Worm (Caenorhabditis elegans) whole organism, L4 larva: ENCODE results near the gene srv-10.

ENCODE experiments used
- D1046.2 ChIP-seq: fragments of 200-800 bp; sonication (Bioruptor generic); IDR thresholded peaks from 2 replicates; pipeline ENCODE4 v1.3.6; 2022; ENCODE audit warnings: missing genetic modification characterization, missing compliant biosample characterization
- F26F4.8 ChIP-seq: fragments of 200-800 bp; sonication (Bioruptor generic); conservative IDR thresholded peaks from 2 replicates; pipeline ENCODE4 v1.3.6; 2022; ENCODE audit warnings: missing genetic modification characterization, missing compliant biosample characterization
- F44E2.7 ChIP-seq: fragments of 200-800 bp; sonication (Bioruptor generic); IDR thresholded peaks from 2 replicates; pipeline ENCODE4 v2.1.2; 2022; ENCODE audit warnings: missing genetic modification characterization, missing compliant biosample characterization
- R02D3.7 ChIP-seq: fragments of 150-350 bp; sonication (generic microtip); optimal IDR thresholded peaks from 3 replicates; lab custom pipeline; 2014; ENCODE audit warnings: missing biosample characterization, missing genetic modification characterization
- T26A8.4 ChIP-seq: fragments of 200-800 bp; sonication (Bioruptor generic); IDR thresholded peaks from 2 replicates; pipeline ENCODE4 v1.3.6; 2022; ENCODE audit warnings: missing genetic modification characterization, missing compliant biosample characterization
- Y105C5A.15 ChIP-seq: fragments of 200-800 bp; sonication (Bioruptor generic); IDR thresholded peaks from 2 replicates; pipeline ENCODE4 v1.3.6; 2022; ENCODE audit warnings: missing genetic modification characterization, missing compliant biosample characterization
- Y48G9A.11 ChIP-seq: fragments of 200-800 bp; sonication (Bioruptor generic); IDR thresholded peaks from 2 replicates; pipeline ENCODE4 v1.3.6; 2022; ENCODE audit warnings: missing genetic modification reagents, missing genetic modification characterization, missing compliant biosample characterization
- Y75B8A.6 ChIP-seq: fragments of 200-800 bp; sonication (Bioruptor generic); IDR thresholded peaks from 2 replicates; pipeline ENCODE4 v1.3.6; 2022; ENCODE audit warnings: missing genetic modification reagents, missing genetic modification characterization, missing compliant biosample characterization
- ZK546.5 ChIP-seq, 2 experiments: sonication (generic microtip); optimal IDR thresholded peaks; 2 replicates each; lab custom pipeline; 2017; ENCODE audit warnings: missing biosample characterization in 2 of 2, missing genetic modification characterization in 2 of 2
- aha-1 ChIP-seq: fragments of 150-350 bp; peaks from one replicate; lab custom pipeline; 2014; ENCODE audit warnings: missing biosample characterization, missing genetic modification characterization
- arid-1 ChIP-seq: fragments of 200-800 bp; sonication (Bioruptor generic); conservative IDR thresholded peaks from 2 replicates; pipeline ENCODE4 v1.3.6; 2022; ENCODE audit warnings: missing genetic modification reagents, missing genetic modification characterization, missing compliant biosample characterization
- ceh-28 ChIP-seq: fragments of 150-350 bp; optimal IDR thresholded peaks from 2 replicates; lab custom pipeline; 2014; ENCODE audit warnings: missing biosample characterization, missing genetic modification reagents, missing genetic modification characterization
- ceh-44 ChIP-seq: fragments of 200-800 bp; sonication (Bioruptor generic); IDR thresholded peaks from 2 replicates; pipeline ENCODE4 v1.3.6; 2022; ENCODE audit warnings: missing genetic modification reagents, missing genetic modification characterization, missing compliant biosample characterization
- ctbp-1 ChIP-seq: fragments of 200-800 bp; sonication (Bioruptor generic); IDR thresholded peaks from 2 replicates; pipeline ENCODE4 v1.3.6; 2022; ENCODE audit warnings: missing genetic modification reagents, missing genetic modification characterization, missing compliant biosample characterization
- daf-16 ChIP-seq, 3 experiments: sonication (generic microtip); optimal IDR thresholded peaks; 2 replicates each; lab custom pipeline; 2016 to 2017; ENCODE audit warnings: missing genetic modification characterization in 3 of 3, missing genetic modification reagents in 3 of 3, mild to moderate bottlenecking in 2 of 3, missing compliant biosample characterization in 2 of 3, missing biosample characterization in 1 of 3, moderate library complexity in 1 of 3
- daf-8 ChIP-seq: fragments of 200-800 bp; sonication (Bioruptor generic); IDR thresholded peaks from 2 replicates; pipeline ENCODE4 v1.3.6; 2022; ENCODE audit warnings: missing genetic modification characterization, missing compliant biosample characterization
- dmd-6 ChIP-seq: fragments of 200-800 bp; sonication (Bioruptor generic); IDR thresholded peaks from 2 replicates; pipeline ENCODE4 v1.3.6; 2022; ENCODE audit warnings: missing genetic modification reagents, missing genetic modification characterization, missing compliant biosample characterization
- dmd-9 ChIP-seq: fragments of 200-800 bp; sonication (Bioruptor generic); IDR thresholded peaks from 2 replicates; pipeline ENCODE4 v1.3.6; 2022; ENCODE audit warnings: missing genetic modification reagents, missing genetic modification characterization, missing compliant biosample characterization
- dpl-1 ChIP-seq: fragments of 150-350 bp; optimal IDR thresholded peaks from 2 replicates; lab custom pipeline; 2014; ENCODE audit warnings: missing biosample characterization, missing genetic modification reagents, missing genetic modification characterization
- dve-1 ChIP-seq: sonication (generic microtip); optimal IDR thresholded peaks from 2 replicates; lab custom pipeline; 2017; ENCODE audit warnings: antibody characterized with exemption, mild to moderate bottlenecking, missing genetic modification characterization, missing compliant biosample characterization; ENCODE audit not compliant: insufficient read depth
- egl-27 ChIP-seq: sonication (generic microtip); optimal IDR thresholded peaks from 3 replicates; lab custom pipeline; 2017; ENCODE audit warnings: missing biosample characterization, missing genetic modification reagents, missing genetic modification characterization
- hlh-11 ChIP-seq: fragments of 200-800 bp; sonication (Bioruptor generic); optimal IDR thresholded peaks from 2 replicates; lab custom pipeline; 2018; ENCODE audit warnings: mild to moderate bottlenecking, missing genetic modification characterization, missing compliant biosample characterization
- hlh-30 ChIP-seq: sonication (generic microtip); optimal IDR thresholded peaks from 2 replicates; lab custom pipeline; 2017; ENCODE audit warnings: antibody characterized with exemption, mild to moderate bottlenecking, missing genetic modification characterization, missing compliant biosample characterization; ENCODE audit not compliant: insufficient read depth
- lim-7 ChIP-seq: fragments of 200-800 bp; sonication (Bioruptor generic); IDR thresholded peaks from 2 replicates; pipeline ENCODE4 v1.3.6; 2022; ENCODE audit warnings: missing genetic modification characterization, missing compliant biosample characterization
- lin-1 ChIP-seq: fragments of 200-800 bp; sonication (Bioruptor generic); IDR thresholded peaks from 2 replicates; pipeline ENCODE4 v1.3.6; 2022; ENCODE audit warnings: missing genetic modification reagents, missing genetic modification characterization, missing compliant biosample characterization
- lsy-2 ChIP-seq, 2 experiments: fragments of 150-350 bp in 1 of 2; sonication (generic microtip) in 1 of 2; optimal IDR thresholded peaks; 2 replicates each; lab custom pipeline; 2014 to 2017; ENCODE audit warnings: missing biosample characterization in 2 of 2, missing genetic modification characterization in 2 of 2
- madf-9 ChIP-seq: fragments of 200-800 bp; sonication (Bioruptor generic); conservative IDR thresholded peaks from 2 replicates; pipeline ENCODE4 v1.3.6; 2022; ENCODE audit warnings: missing genetic modification reagents, missing genetic modification characterization, missing compliant biosample characterization
- mdl-1 ChIP-seq, 2 experiments: fragments of 150-350 bp in 1 of 2; sonication (generic microtip) in 1 of 2; optimal IDR thresholded peaks; 2 replicates each; lab custom pipeline; 2014 to 2017; ENCODE audit warnings: missing biosample characterization in 2 of 2, missing genetic modification characterization in 2 of 2
- mdt-29 ChIP-seq: fragments of 200-800 bp; sonication (Bioruptor generic); IDR thresholded peaks from 2 replicates; pipeline ENCODE4 v1.3.6; 2022; ENCODE audit warnings: missing genetic modification reagents, missing genetic modification characterization, missing compliant biosample characterization
- mep-1 ChIP-seq: fragments of 150-350 bp; sonication (generic microtip); optimal IDR thresholded peaks from 3 replicates; lab custom pipeline; 2014; ENCODE audit warnings: missing biosample characterization, missing genetic modification characterization
- mes-2 ChIP-seq: sonication (generic microtip); optimal IDR thresholded peaks from 2 replicates; lab custom pipeline; 2016; ENCODE audit warnings: missing genotype, mild to moderate bottlenecking, missing genetic modification characterization, missing compliant biosample characterization; ENCODE audit not compliant: poor library complexity, severe bottlenecking
- mxl-3 ChIP-seq: fragments of 200-800 bp; sonication (Bioruptor generic); optimal IDR thresholded peaks from 2 replicates; lab custom pipeline; 2018; ENCODE audit warnings: mild to moderate bottlenecking, missing genetic modification characterization, missing compliant biosample characterization
- nhr-10 ChIP-seq: fragments of 150-350 bp; optimal IDR thresholded peaks from 2 replicates; lab custom pipeline; 2014; ENCODE audit warnings: missing biosample characterization, missing genetic modification characterization
- nhr-11 ChIP-seq: fragments of 150-350 bp; optimal IDR thresholded peaks from 2 replicates; lab custom pipeline; 2014; ENCODE audit warnings: missing biosample characterization, missing genetic modification characterization
- nhr-237 ChIP-seq: sonication (generic microtip); optimal IDR thresholded peaks from 2 replicates; lab custom pipeline; 2017; ENCODE audit warnings: missing biosample characterization, missing genetic modification characterization
- nhr-25 ChIP-seq: sonication (generic microtip); optimal IDR thresholded peaks from 2 replicates; lab custom pipeline; 2017; ENCODE audit warnings: missing genetic modification characterization, mild to moderate bottlenecking, missing compliant biosample characterization, antibody characterized with exemption, moderate library complexity, borderline replicate concordance; ENCODE audit not compliant: insufficient read depth
- nhr-41 ChIP-seq: fragments of 200-800 bp; sonication (Bioruptor generic); IDR thresholded peaks from 2 replicates; pipeline ENCODE4 v1.3.6; 2022; ENCODE audit warnings: missing genetic modification reagents, missing genetic modification characterization, missing compliant biosample characterization
- nhr-6 ChIP-seq: fragments of 150-350 bp; optimal IDR thresholded peaks from 2 replicates; lab custom pipeline; 2014; ENCODE audit warnings: missing biosample characterization, missing genetic modification characterization
- saeg-2 ChIP-seq: fragments of 200-800 bp; sonication (Bioruptor generic); IDR thresholded peaks from 2 replicates; pipeline ENCODE4 v1.3.6; 2022; ENCODE audit warnings: missing genetic modification reagents, missing genetic modification characterization, missing compliant biosample characterization
- sdz-12 ChIP-seq: fragments of 200-800 bp; sonication (Bioruptor generic); optimal IDR thresholded peaks from 2 replicates; lab custom pipeline; 2018; ENCODE audit warnings: mild to moderate bottlenecking, missing genetic modification characterization, missing compliant biosample characterization
- set-16 ChIP-seq: fragments of 200-800 bp; sonication (Bioruptor generic); IDR thresholded peaks from 2 replicates; pipeline ENCODE4 v1.3.6; 2022; ENCODE audit warnings: missing genetic modification reagents, missing genetic modification characterization, missing compliant biosample characterization
- spr-1 ChIP-seq: sonication (generic microtip); optimal IDR thresholded peaks from 2 replicates; lab custom pipeline; 2016; ENCODE audit warnings: mild to moderate bottlenecking, missing genetic modification characterization, missing compliant biosample characterization
- tag-97 ChIP-seq: fragments of 200-800 bp; sonication (Bioruptor generic); IDR thresholded peaks from 2 replicates; pipeline ENCODE4 v1.3.6; 2022; ENCODE audit warnings: missing genetic modification characterization, missing compliant biosample characterization
- tra-1 ChIP-seq: fragments of 200-800 bp; sonication (Bioruptor generic); IDR thresholded peaks from 2 replicates; pipeline ENCODE4 v1.3.6; 2022; ENCODE audit warnings: missing genetic modification reagents, missing genetic modification characterization, missing compliant biosample characterization
- unc-62 ChIP-seq, 3 experiments: fragments of 150-350 bp in 1 of 3; sonication (generic microtip); optimal IDR thresholded peaks in 2 of 3; peaks in 1 of 3; 1 replicate in 1 of 3; 2 replicates in 2 of 3; lab custom pipeline; 2014 to 2017; ENCODE audit warnings: missing biosample characterization in 3 of 3, missing genetic modification characterization in 3 of 3, missing genetic modification reagents in 3 of 3, missing genotype in 1 of 3
- zag-1 ChIP-seq: fragments of 150-350 bp; optimal IDR thresholded peaks from 2 replicates; lab custom pipeline; 2014; ENCODE audit warnings: missing biosample characterization, missing genetic modification characterization
- zfp-2 ChIP-seq: sonication (generic microtip); optimal IDR thresholded peaks from 2 replicates; lab custom pipeline; 2016; ENCODE audit warnings: mild to moderate bottlenecking, missing genetic modification characterization, missing compliant biosample characterization
- ztf-11 ChIP-seq: fragments of 150-350 bp; optimal IDR thresholded peaks from 2 replicates; lab custom pipeline; 2014; ENCODE audit warnings: missing biosample characterization, missing genetic modification characterization

The srv-10 gene

ce11 chrV:13423608-13424007 lies at the start of gene srv-10:
TSS of gene srv-10 (plus strand) at chrV:13423908.
- TF ChIP-seq lin-1 (GFP tag; lab: Robert Waterston, UW): no peak

- TF ChIP-seq spr-1 (tag; lab: Kevin White, UChicago) (no peak), dmd-6 (GFP tag; lab: Robert Waterston, UW) (peak; percentile 35; the same call in 1 of the 2 replicates), set-16 (peak; percentile 87), mdt-29 (GFP tag; lab: Robert Waterston, UW) (no peak), zag-1 (tag; lab: Kevin White, UChicago) (no peak), daf-8 (GFP tag; lab: Robert Waterston, UW) (no peak), ceh-28 (tag; lab: Kevin White, UChicago) (no peak), nhr-10 (no peak), nhr-237 (peak; percentile 30), tra-1 (GFP tag; lab: Robert Waterston, UW) (0 out of 2 replicates have a peak, but pooled peaks have one; percentile 55), zfp-2 (no peak), tag-97 (GFP tag; lab: Robert Waterston, UW) (no peak), hlh-11 (peak; percentile 74), saeg-2 (GFP tag; lab: Robert Waterston, UW) (no peak), mxl-3 (peak; percentile 41), ceh-44 (GFP tag; lab: Robert Waterston, UW) (no peak), hlh-30 (tag; lab: Kevin White, UChicago) (peak; percentile 43), nhr-6 (tag; lab: Kevin White, UChicago) (peak; percentile 41), ctbp-1 (GFP tag; lab: Robert Waterston, UW) (no peak), aha-1 (tag; lab: Kevin White, UChicago) (peak; percentile 2), sdz-12 (GFP tag; lab: Kevin White, UChicago) (no peak), mes-2 (tag; lab: Kevin White, UChicago) (no peak), ztf-11 (no peak), mep-1 (tag; lab: Kevin White, UChicago) (peak; percentile 8), dve-1 (tag; lab: Kevin White, UChicago) (peak; percentile 70), madf-9 (peak; percentile 79), arid-1 (GFP tag; lab: Robert Waterston, UW) (no peak), lsy-2 (tag; optimal IDR thresholded peaks at IDR 0.05; lab: Kevin White, UChicago) (peak in 1 of 2 experiments; percentile 39), D1046.2 (no peak), egl-27 (no peak), Y48G9A.11 (GFP tag; lab: Robert Waterston, UW) (no peak), dpl-1 (no peak), mdl-1 (tag; optimal IDR thresholded peaks at IDR 0.05; lab: Kevin White, UChicago) (peak in 1 of 2 experiments; percentile 20), Y105C5A.15 (no peak), unc-62 (GFP tag; optimal IDR thresholded peaks at IDR 0.05 in 1 of 2; lab: Kevin White, UChicago) (no peak), unc-62 (tag; optimal IDR thresholded peaks at IDR 0.05; lab: Kevin White, UChicago) (no peak), F44E2.7 (GFP tag; lab: Robert Waterston, UW) (0 out of 2 replicates have a peak, but pooled peaks have one; percentile 28), F26F4.8 (GFP tag; lab: Robert Waterston, UW) (no peak), nhr-11 (no peak), nhr-25 (tag; lab: Kevin White, UChicago) (peak; percentile 83), R02D3.7 (tag; lab: Kevin White, UChicago) (no peak), nhr-41 (GFP tag; lab: Robert Waterston, UW) (no peak), daf-16 (GFP tag; optimal IDR thresholded peaks at IDR 0.05; lab: Kevin White, UChicago) (no peak), daf-16 (tag; optimal IDR thresholded peaks at IDR 0.05; lab: Kevin White, UChicago) (peak; percentile 3), lim-7 (no peak), ZK546.5 (tag; optimal IDR thresholded peaks at IDR 0.05; lab: Kevin White, UChicago) (no peak), Y75B8A.6 (no peak), T26A8.4 (GFP tag; lab: Robert Waterston, UW) (no peak), dmd-9 (GFP tag; lab: Robert Waterston, UW) (no peak)
Observed at ce11 chrV:13374532-13374931, 49.2 kb upstream of the srv-10 start.
